Worm (Caenorhabditis elegans) whole organism, L4/young adult: ENCODE measurements around the gene vit-3.

Experiments
- dao-5 ChIP-seq: sonication (generic microtip); optimal IDR thresholded peaks from 2 replicates; lab custom pipeline; 2016; ENCODE audit warnings: missing genotype, missing genetic modification characterization, moderate library complexity, missing compliant biosample characterization
- him-1 ChIP-seq: sonication (generic microtip); optimal IDR thresholded peaks from 2 replicates; lab custom pipeline; 2016; ENCODE audit warnings: missing genotype, missing genetic modification reagents, missing genetic modification characterization, missing compliant biosample characterization

DNA sequence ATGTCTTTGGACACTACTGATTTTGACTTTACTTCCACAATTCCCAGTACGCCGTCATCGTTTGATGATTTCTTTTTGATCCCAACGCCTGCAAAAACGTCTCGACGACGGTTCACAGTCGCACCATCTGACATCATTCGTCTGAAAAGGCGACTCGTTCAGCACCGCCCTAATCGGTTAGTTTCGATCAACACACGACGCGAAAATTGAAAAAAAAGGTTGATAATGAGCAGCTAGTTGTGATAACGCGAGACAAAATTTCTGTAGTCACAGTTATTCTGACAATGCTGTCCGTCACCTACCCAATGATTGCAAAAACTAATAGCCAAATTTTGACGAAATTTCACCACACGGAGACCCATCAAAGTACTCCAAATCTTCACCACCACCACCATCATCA lies 16.4 kb downstream of the vit-3 start:
- no peak for TF ChIP-seq dao-5 (tag; lab: Kevin White, UChicago)
- TF ChIP-seq him-1 (tag; lab: Kevin White, UChicago): no peak
